Worm (Caenorhabditis elegans) whole organism, young adult: ENCODE data around the gene taf-12.

ENCODE experiments used
- F23B12.7 ChIP-seq: sonication (generic microtip); optimal IDR thresholded peaks from 2 replicates; lab custom pipeline; 2017; ENCODE audit warnings: missing genetic modification characterization, mild to moderate bottlenecking, missing compliant biosample characterization, antibody characterized with exemption, moderate library complexity; ENCODE audit not compliant: insufficient read depth
- F33H1.4 ChIP-seq: fragments of 200-800 bp; sonication (Bioruptor generic); IDR thresholded peaks from 2 replicates; pipeline ENCODE4 v1.3.6; 2022; ENCODE audit warnings: missing genetic modification reagents, missing genetic modification characterization, missing compliant biosample characterization
- F39B2.1 ChIP-seq: fragments of 200-800 bp; sonication (Bioruptor generic); IDR thresholded peaks from 2 replicates; pipeline ENCODE4 v1.3.6; 2022; ENCODE audit warnings: missing genetic modification reagents, missing genetic modification characterization, missing compliant biosample characterization
- F49E8.2 ChIP-seq: sonication (generic microtip); optimal IDR thresholded peaks from 3 replicates; lab custom pipeline; 2017; ENCODE audit warnings: missing genetic modification characterization, mild to moderate bottlenecking, missing compliant biosample characterization, antibody characterized with exemption, moderate library complexity; ENCODE audit not compliant: insufficient read depth
- F57C9.4 ChIP-seq: sonication (generic microtip); optimal IDR thresholded peaks from 2 replicates; lab custom pipeline; 2017; ENCODE audit warnings: mild to moderate bottlenecking, missing genetic modification characterization, missing compliant biosample characterization
- T26A5.8 ChIP-seq: sonication (generic microtip); optimal IDR thresholded peaks from 2 replicates; lab custom pipeline; 2016; ENCODE audit warnings: missing genetic modification characterization, missing compliant biosample characterization
- Y53F4B.3 ChIP-seq: fragments of 200-800 bp; sonication (Bioruptor generic); IDR thresholded peaks from 2 replicates; pipeline ENCODE4 v1.3.6; 2022; ENCODE audit warnings: missing genetic modification reagents, missing genetic modification characterization, missing compliant biosample characterization
- Y67H2A.10 ChIP-seq: fragments of 200-800 bp; sonication (Bioruptor generic); conservative IDR thresholded peaks from 2 replicates; pipeline ENCODE4 v1.3.6; 2022; ENCODE audit warnings: missing genetic modification reagents, missing genetic modification characterization, missing compliant biosample characterization
- aptf-3 ChIP-seq: fragments of 200-800 bp; sonication (Bioruptor generic); IDR thresholded peaks from 2 replicates; pipeline ENCODE4 v1.3.6; 2022; ENCODE audit warnings: missing genetic modification characterization, missing compliant biosample characterization
- ccch-3 ChIP-seq: fragments of 200-800 bp; sonication (Bioruptor generic); optimal IDR thresholded peaks from 2 replicates; lab custom pipeline; 2018; ENCODE audit warnings: mild to moderate bottlenecking, missing genetic modification characterization, missing compliant biosample characterization
- ceh-100 ChIP-seq: fragments of 200-800 bp; sonication (Bioruptor generic); IDR thresholded peaks from 2 replicates; pipeline ENCODE4 v1.3.6; 2022; ENCODE audit warnings: missing genetic modification reagents, missing genetic modification characterization, missing compliant biosample characterization
- ceh-58 ChIP-seq: fragments of 200-800 bp; sonication (Bioruptor generic); IDR thresholded peaks from 2 replicates; pipeline ENCODE4 v1.3.6; 2022; ENCODE audit warnings: missing genetic modification characterization, missing compliant biosample characterization
- ceh-91 ChIP-seq: fragments of 200-800 bp; sonication (Bioruptor generic); IDR thresholded peaks from 2 replicates; pipeline ENCODE4 v1.3.6; 2022; ENCODE audit warnings: missing genetic modification reagents, missing genetic modification characterization, missing compliant biosample characterization
- dox-1 ChIP-seq: fragments of 200-800 bp; sonication (Bioruptor generic); IDR thresholded peaks from 2 replicates; pipeline ENCODE4 v1.3.6; 2022; ENCODE audit warnings: missing genetic modification reagents, missing genetic modification characterization, missing compliant biosample characterization
- efl-1 ChIP-seq: fragments of 150-350 bp; optimal IDR thresholded peaks from 2 replicates; lab custom pipeline; 2014; ENCODE audit warnings: missing biosample characterization, missing genetic modification reagents, missing genetic modification characterization
- egrh-3 ChIP-seq: fragments of 200-800 bp; sonication (Bioruptor generic); IDR thresholded peaks from 2 replicates; pipeline ENCODE4 v1.3.6; 2022; ENCODE audit warnings: missing genetic modification reagents, missing genetic modification characterization, missing compliant biosample characterization
- ekl-4 ChIP-seq: fragments of 200-800 bp; sonication (Bioruptor generic); IDR thresholded peaks from 2 replicates; pipeline ENCODE4 v1.3.6; 2022; ENCODE audit warnings: missing genetic modification reagents, missing genetic modification characterization, missing compliant biosample characterization
- fkh-3 ChIP-seq: sonication (generic microtip); optimal IDR thresholded peaks from 2 replicates; lab custom pipeline; 2016; ENCODE audit warnings: mild to moderate bottlenecking, missing genetic modification characterization, missing compliant biosample characterization
- him-1 ChIP-seq: sonication (generic microtip); optimal IDR thresholded peaks from 2 replicates; lab custom pipeline; 2016; ENCODE audit warnings: missing genotype, missing genetic modification reagents, missing genetic modification characterization, missing compliant biosample characterization
- hmg-1.2 ChIP-seq: fragments of 200-800 bp; sonication (Bioruptor generic); IDR thresholded peaks from 2 replicates; pipeline ENCODE4 v1.3.6; 2022; ENCODE audit warnings: missing genetic modification reagents, missing genetic modification characterization, missing compliant biosample characterization
- hrde-1 ChIP-seq: sonication (generic microtip); optimal IDR thresholded peaks from 2 replicates; lab custom pipeline; 2016; ENCODE audit warnings: missing genetic modification characterization, mild to moderate bottlenecking, missing compliant biosample characterization, moderate library complexity, missing genotype, missing genetic modification reagents, borderline replicate concordance
- hsf-1 ChIP-seq: fragments of 200-800 bp; sonication (Bioruptor generic); IDR thresholded peaks from 2 replicates; pipeline ENCODE4 v1.3.6; 2022; ENCODE audit warnings: missing genetic modification reagents, missing genetic modification characterization, missing compliant biosample characterization
- let-607 ChIP-seq, 2 experiments: fragments of 200-800 bp in 1 of 2; sonication (Bioruptor generic) in 1 of 2; sonication (generic microtip) in 1 of 2; optimal IDR thresholded peaks; 2 replicates each; lab custom pipeline; 2016 to 2018; ENCODE audit warnings: mild to moderate bottlenecking in 2 of 2, missing compliant biosample characterization in 2 of 2, missing genetic modification characterization in 2 of 2, moderate library complexity in 2 of 2, missing genotype in 1 of 2
- madf-3 ChIP-seq: fragments of 200-800 bp; sonication (Bioruptor generic); IDR thresholded peaks from 2 replicates; pipeline ENCODE4 v1.3.6; 2022; ENCODE audit warnings: missing genetic modification reagents, missing genetic modification characterization, missing compliant biosample characterization
- madf-6 ChIP-seq: fragments of 200-800 bp; sonication (Bioruptor generic); IDR thresholded peaks from 2 replicates; pipeline ENCODE4 v1.3.6; 2022; ENCODE audit warnings: missing genetic modification reagents, missing genetic modification characterization, missing compliant biosample characterization
- nhr-179 ChIP-seq: sonication (generic microtip); optimal IDR thresholded peaks from 2 replicates; lab custom pipeline; 2016; ENCODE audit warnings: mild to moderate bottlenecking, missing genetic modification characterization, missing compliant biosample characterization
- nhr-80 ChIP-seq: sonication (generic microtip); optimal IDR thresholded peaks from 2 replicates; lab custom pipeline; 2016; ENCODE audit warnings: missing genetic modification characterization, missing compliant biosample characterization
- nhr-90 ChIP-seq: sonication (generic microtip); optimal IDR thresholded peaks from 2 replicates; lab custom pipeline; 2016; ENCODE audit warnings: missing genotype, mild to moderate bottlenecking, missing genetic modification characterization, missing compliant biosample characterization
- repo-1 ChIP-seq: sonication (generic microtip); optimal IDR thresholded peaks from 2 replicates; lab custom pipeline; 2017; ENCODE audit warnings: mild to moderate bottlenecking, missing genetic modification characterization, missing compliant biosample characterization
- tbp1 ChIP-seq: fragments of 200-800 bp; sonication (Bioruptor generic); optimal IDR thresholded peaks from 2 replicates; lab custom pipeline; 2018; ENCODE audit warnings: mild to moderate bottlenecking, missing genetic modification characterization, missing compliant biosample characterization
- unc-62 ChIP-seq: fragments of 150-350 bp; optimal IDR thresholded peaks from 2 replicates; lab custom pipeline; 2014; ENCODE audit warnings: missing biosample characterization, missing genetic modification reagents, missing genetic modification characterization
- xnd-1 ChIP-seq: sonication (generic microtip); optimal IDR thresholded peaks from 2 replicates; lab custom pipeline; 2016; ENCODE audit warnings: missing genotype, missing genetic modification reagents, missing genetic modification characterization, missing compliant biosample characterization
- zfh-2 ChIP-seq: fragments of 200-800 bp; sonication (Bioruptor generic); conservative IDR thresholded peaks from 2 replicates; pipeline ENCODE4 v1.3.6; 2022; ENCODE audit warnings: missing genetic modification reagents, missing genetic modification characterization, missing compliant biosample characterization

Gene taf-12

ce11 chrIII:11881549-11881948, 12.5 kb upstream of the taf-12 start (continued):
- TF ChIP-seq T26A5.8 (tag; lab: Kevin White, UChicago), result no peak
- TF ChIP-seq F33H1.4 (GFP tag; lab: Robert Waterston, UW), result no peak
- TF ChIP-seq repo-1 (tag; lab: Kevin White, UChicago), result no peak
- TF ChIP-seq F23B12.7 (tag; lab: Kevin White, UChicago), result no peak
- no peak for TF ChIP-seq hrde-1 (tag; lab: Kevin White, UChicago)
- no peak for TF ChIP-seq ceh-91 (GFP tag; lab: Robert Waterston, UW)
- TF ChIP-seq nhr-80 (tag; lab: Kevin White, UChicago), result peak; percentile 86
- TF ChIP-seq nhr-90, result no peak
- TF ChIP-seq xnd-1 (tag; lab: Kevin White, UChicago), result no peak
- no peak for TF ChIP-seq madf-6 (GFP tag; lab: Robert Waterston, UW)
- TF ChIP-seq F57C9.4 (tag; lab: Kevin White, UChicago), result no peak
- TF ChIP-seq tbp1 (GFP tag; lab: Kevin White, UChicago), result no peak

- TF ChIP-seq nhr-179 (tag; lab: Kevin White, UChicago) (no peak), let-607 (tag; optimal IDR thresholded peaks at IDR 0.05; lab: Kevin White, UChicago) (peak in 1 of 2 experiments; percentile 23), Y67H2A.10 (no peak), madf-3 (GFP tag; lab: Robert Waterston, UW) (no peak), dox-1 (GFP tag; lab: Robert Waterston, UW) (0 out of 2 replicates have a peak, but pooled peaks have one; percentile 10), aptf-3 (GFP tag; lab: Robert Waterston, UW) (no peak), hmg-1.2 (GFP tag; lab: Robert Waterston, UW) (peak; percentile 89), efl-1 (GFP tag; lab: Kevin White, UChicago) (no peak), ceh-100 (GFP tag; lab: Robert Waterston, UW) (no peak), Y53F4B.3 (no peak), ceh-58 (GFP tag; lab: Robert Waterston, UW) (no peak), nhr-80 (tag; lab: Kevin White, UChicago) (peak; percentile 54), ccch-3 (GFP tag; lab: Kevin White, UChicago) (no peak)
These were observed 9.7 kb upstream of the taf-12 start, which contains the start of gene Y56A3A.6 for ce11 chrIII:11878751-11879150. Gene Y56A3A.6 (minus strand): TSS chrIII:11878803.

- TF ChIP-seq nhr-90 (no peak), fkh-3 (tag; lab: Kevin White, UChicago) (no peak), unc-62 (GFP tag; lab: Kevin White, UChicago) (no peak), nhr-179 (tag; lab: Kevin White, UChicago) (no peak), madf-6 (GFP tag; lab: Robert Waterston, UW) (no peak), zfh-2 (GFP tag; lab: Robert Waterston, UW) (0 out of 2 replicates have a peak, but pooled peaks have one; percentile 23)
These were observed 7.0 kb upstream of the taf-12 start for ce11 chrIII:11876130-11876529.

DNA sequence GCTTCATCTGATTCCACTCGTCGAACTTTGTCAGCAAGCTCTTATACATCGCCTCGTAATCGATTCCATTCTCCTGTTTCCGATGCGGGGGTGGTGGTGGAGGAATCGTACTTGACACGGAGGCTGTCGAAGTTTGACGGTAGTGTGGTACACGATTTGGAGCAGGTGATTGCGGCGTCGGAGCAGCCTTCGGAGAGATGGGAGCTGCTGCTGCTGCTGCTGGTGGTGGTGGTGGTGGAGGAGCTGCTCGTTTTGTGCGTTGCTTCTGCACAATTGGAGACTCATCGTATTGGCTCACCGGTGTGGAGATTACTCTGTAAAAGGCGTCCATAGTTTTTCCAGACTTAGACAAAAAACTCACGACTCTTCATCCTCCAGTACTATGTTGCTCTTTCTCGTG, 5.2 kb upstream of the taf-12 start:
- TF ChIP-seq him-1 (tag; lab: Kevin White, UChicago), result no peak
- TF ChIP-seq F39B2.1, result no peak
- peak; percentile 81 for TF ChIP-seq zfh-2 (GFP tag; lab: Robert Waterston, UW)
- no peak for TF ChIP-seq hsf-1 (GFP tag; lab: Robert Waterston, UW)
- TF ChIP-seq xnd-1 (tag; lab: Kevin White, UChicago), result no peak
- peak; percentile 66 for TF ChIP-seq egrh-3 (GFP tag; lab: Robert Waterston, UW)
- TF ChIP-seq ekl-4 (GFP tag; lab: Robert Waterston, UW), result 0 out of 2 replicates have a peak, but pooled peaks have one; percentile 25
- TF ChIP-seq F49E8.2 (tag; lab: Kevin White, UChicago), result no peak
